Fruit fly (Drosophila melanogaster): ENCODE data around the gene Tmem214.
A peak's percentile ranks its signal among the peaks of the same experiment; 100 is the strongest.

The Tmem214 gene

DNA sequence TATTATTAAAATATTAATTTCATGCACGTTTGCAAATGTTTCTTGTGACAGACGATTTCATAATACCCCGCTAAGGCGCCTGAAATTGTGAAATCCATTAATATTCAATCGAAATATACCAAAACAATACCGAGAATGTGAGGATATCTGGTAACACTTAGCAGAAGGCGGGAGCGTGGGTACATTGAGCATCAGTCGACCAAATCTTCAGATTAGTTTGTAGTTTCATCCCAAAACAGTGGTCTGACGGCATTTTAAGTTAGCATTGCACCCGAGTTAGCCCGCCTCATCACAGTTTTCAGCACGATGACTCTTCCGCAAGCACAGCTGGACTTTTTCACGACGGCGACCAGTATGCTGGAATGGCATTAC, 34.6 kb upstream of the Tmem214 start, which contains the start of gene Nup154:
Nup154 (plus strand) TSS at position 147 of the 372 bp plus-strand sequence.
- TF ChIP-seq bab1 (GFP tag; optimal IDR thresholded peaks at IDR 0.05), result no peak
- no peak for TF ChIP-seq Crg-1 (GFP tag; optimal IDR thresholded peaks at IDR 0.05)
- TF ChIP-seq CG14711 (tag; optimal IDR thresholded peaks at IDR 0.05), result no peak
- no peak for TF ChIP-seq Clk (GFP tag; optimal IDR thresholded peaks at IDR 0.05)
- TF ChIP-seq ovo (GFP tag; optimal IDR thresholded peaks at IDR 0.05), result no peak
- no peak for TF ChIP-seq Hr96 (GFP tag; optimal IDR thresholded peaks at IDR 0.05)
- no peak for TF ChIP-seq cic (GFP tag; optimal IDR thresholded peaks at IDR 0.05)
- TF ChIP-seq CG33017 (tag; optimal IDR thresholded peaks at IDR 0.05), result no peak
- TF ChIP-seq CG11617 (GFP tag; optimal IDR thresholded peaks at IDR 0.05), result no peak
- no peak for TF ChIP-seq tj (GFP tag; optimal IDR thresholded peaks at IDR 0.05)
- TF ChIP-seq CG12768 (GFP tag; optimal IDR thresholded peaks at IDR 0.05), result no peak
- no peak for TF ChIP-seq cnc (optimal IDR thresholded peaks at IDR 0.05)
- TF ChIP-seq toe (GFP tag; optimal IDR thresholded peaks at IDR 0.05), result no peak
- TF ChIP-seq Mnt (GFP tag; optimal IDR thresholded peaks at IDR 0.05), result no peak
- no peak for TF ChIP-seq CG5204 (GFP tag; optimal IDR thresholded peaks at IDR 0.05)
- no peak for TF ChIP-seq pad (GFP tag; optimal IDR thresholded peaks at IDR 0.05)
- TF ChIP-seq CG7101 (tag; optimal IDR thresholded peaks at IDR 0.05), result no peak
- no peak for TF ChIP-seq CG1620 (GFP tag; optimal IDR thresholded peaks at IDR 0.05)
- no peak for TF ChIP-seq CG7045 (GFP tag; optimal IDR thresholded peaks at IDR 0.05)
- TF ChIP-seq kay (GFP tag; ENCODE audit: borderline replicate concordance), result no peak

DNA sequence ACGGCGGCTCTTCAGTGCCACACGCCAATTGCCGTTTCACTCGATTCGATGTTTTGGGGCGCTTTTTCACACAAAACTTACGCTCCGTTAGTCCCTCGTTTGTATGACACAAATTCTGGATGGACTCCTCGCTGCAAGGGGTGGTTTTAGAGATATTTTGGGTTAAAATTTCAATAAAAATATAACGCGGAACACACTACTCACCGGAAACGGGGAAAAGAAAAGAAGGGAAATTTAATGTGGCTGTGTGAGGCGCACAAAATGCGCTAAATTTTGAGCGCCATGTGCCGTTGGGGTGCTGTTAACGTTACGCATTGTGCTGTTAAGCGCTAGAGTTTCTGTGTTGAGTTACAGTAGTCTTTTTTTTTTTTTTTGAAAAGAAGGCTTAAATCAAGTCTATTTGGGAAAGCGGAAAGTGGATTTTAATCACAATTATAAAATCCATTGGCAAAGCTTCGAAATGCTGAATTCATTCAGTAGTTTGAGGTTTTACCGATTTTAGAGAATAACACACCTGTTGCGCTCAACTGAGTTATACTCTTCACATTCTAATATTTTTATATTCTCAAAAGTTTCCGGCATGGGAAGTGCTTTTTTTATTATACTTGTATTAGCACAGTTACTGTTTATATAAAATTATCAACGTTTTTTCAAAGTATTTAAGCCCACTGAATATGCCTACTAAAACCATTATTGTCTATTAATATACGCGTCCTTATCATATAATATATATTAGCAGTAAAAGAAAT, 34.0 kb upstream of the Tmem214 start, which contains the start of gene RpL9:
RpL9 (minus strand) TSS at position 265 of the 749 bp plus-strand sequence.
- TF ChIP-seq cic (GFP tag; optimal IDR thresholded peaks at IDR 0.05) (no peak), kay (GFP tag; ENCODE audit: borderline replicate concordance) (no peak), tj (GFP tag; optimal IDR thresholded peaks at IDR 0.05) (peak; percentile 52), CG7101 (tag; optimal IDR thresholded peaks at IDR 0.05) (peak; percentile 79), toe (GFP tag; optimal IDR thresholded peaks at IDR 0.05) (peak; percentile 53), Hr96 (GFP tag; optimal IDR thresholded peaks at IDR 0.05) (peak; percentile 49), CG33017 (tag; optimal IDR thresholded peaks at IDR 0.05) (peak; percentile 78), Crg-1 (GFP tag; optimal IDR thresholded peaks at IDR 0.05) (peak; percentile 43), Clk (GFP tag; optimal IDR thresholded peaks at IDR 0.05) (no peak), bab1 (GFP tag; optimal IDR thresholded peaks at IDR 0.05) (peak; percentile 85), ovo (GFP tag; optimal IDR thresholded peaks at IDR 0.05) (peak; percentile 45), cnc (optimal IDR thresholded peaks at IDR 0.05) (no peak), Mnt (GFP tag; optimal IDR thresholded peaks at IDR 0.05) (peak; percentile 87), CG1620 (GFP tag; optimal IDR thresholded peaks at IDR 0.05) (peak; percentile 64), CG5204 (GFP tag; optimal IDR thresholded peaks at IDR 0.05) (peak; percentile 57), CG11617 (GFP tag; optimal IDR thresholded peaks at IDR 0.05) (peak; percentile 81), CG14711 (tag; optimal IDR thresholded peaks at IDR 0.05) (peak; percentile 52), pad (GFP tag; optimal IDR thresholded peaks at IDR 0.05) (peak; percentile 53), CG7045 (GFP tag; optimal IDR thresholded peaks at IDR 0.05) (peak; percentile 72), CG12768 (GFP tag; optimal IDR thresholded peaks at IDR 0.05) (peak; percentile 73)

DNA sequence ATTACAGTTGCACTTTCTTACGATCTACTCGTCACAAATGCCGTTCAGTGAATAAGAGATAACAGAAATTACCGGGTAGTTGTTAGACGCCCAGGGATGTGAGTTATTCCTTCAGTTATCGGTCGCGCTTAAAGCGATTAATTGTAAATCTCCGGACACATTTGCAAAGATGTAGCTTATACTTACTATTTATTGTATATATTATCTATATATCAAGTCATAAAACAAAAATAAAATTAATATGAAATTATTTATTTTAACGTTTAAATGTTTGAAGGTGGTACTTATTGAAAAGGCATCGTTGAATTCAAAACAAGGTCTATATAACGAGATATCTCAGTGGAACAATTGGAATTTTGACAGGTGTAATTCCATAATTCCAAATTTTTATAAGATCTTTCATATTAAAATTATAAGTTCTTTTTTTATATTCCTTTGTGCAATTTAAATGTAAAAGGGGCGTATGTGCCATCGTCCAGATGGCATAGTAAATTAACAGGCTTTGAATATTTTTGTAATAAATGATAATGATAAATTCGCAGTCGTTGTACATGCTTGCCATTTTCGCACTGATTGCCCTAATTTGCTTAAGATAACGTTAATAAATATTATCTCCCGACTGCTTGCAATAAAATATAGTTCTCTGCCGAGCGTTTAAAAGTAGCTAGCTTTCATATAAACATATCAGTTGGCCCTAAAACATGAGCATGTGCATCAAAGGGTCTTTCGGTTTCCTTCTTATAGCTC, 31.5 kb upstream of the Tmem214 start, which contains the start of the genes aub and lectin-33A:
aub (minus strand) TSS at position 101 of the 747 bp plus-strand sequence.
lectin-33A (plus strand) TSS at position 697 of the 747 bp plus-strand sequence.
- no peak for TF ChIP-seq CG5204 (GFP tag; optimal IDR thresholded peaks at IDR 0.05)
- no peak for TF ChIP-seq CG7101 (tag; optimal IDR thresholded peaks at IDR 0.05)
- TF ChIP-seq tj (GFP tag; optimal IDR thresholded peaks at IDR 0.05), result no peak
- TF ChIP-seq cic (GFP tag; optimal IDR thresholded peaks at IDR 0.05), result no peak
- TF ChIP-seq pad (GFP tag; optimal IDR thresholded peaks at IDR 0.05), result no peak
- TF ChIP-seq Crg-1 (GFP tag; optimal IDR thresholded peaks at IDR 0.05), result no peak
- no peak for TF ChIP-seq Mnt (GFP tag; optimal IDR thresholded peaks at IDR 0.05)
- no peak for TF ChIP-seq cnc (optimal IDR thresholded peaks at IDR 0.05)
- TF ChIP-seq CG1620 (GFP tag; optimal IDR thresholded peaks at IDR 0.05), result no peak
- TF ChIP-seq CG14711 (tag; optimal IDR thresholded peaks at IDR 0.05), result no peak
- no peak for TF ChIP-seq CG33017 (tag; optimal IDR thresholded peaks at IDR 0.05)
- TF ChIP-seq CG7045 (GFP tag; optimal IDR thresholded peaks at IDR 0.05), result no peak
- TF ChIP-seq Hr96 (GFP tag; optimal IDR thresholded peaks at IDR 0.05), result no peak
- TF ChIP-seq CG11617 (GFP tag; optimal IDR thresholded peaks at IDR 0.05), result no peak
- no peak for TF ChIP-seq CG12768 (GFP tag; optimal IDR thresholded peaks at IDR 0.05)
- TF ChIP-seq Clk (GFP tag; optimal IDR thresholded peaks at IDR 0.05), result no peak
- no peak for TF ChIP-seq toe (GFP tag; optimal IDR thresholded peaks at IDR 0.05)
- no peak for TF ChIP-seq bab1 (GFP tag; optimal IDR thresholded peaks at IDR 0.05)
- TF ChIP-seq ovo (GFP tag; optimal IDR thresholded peaks at IDR 0.05), result no peak
- TF ChIP-seq kay (GFP tag; ENCODE audit: borderline replicate concordance), result no peak

DNA sequence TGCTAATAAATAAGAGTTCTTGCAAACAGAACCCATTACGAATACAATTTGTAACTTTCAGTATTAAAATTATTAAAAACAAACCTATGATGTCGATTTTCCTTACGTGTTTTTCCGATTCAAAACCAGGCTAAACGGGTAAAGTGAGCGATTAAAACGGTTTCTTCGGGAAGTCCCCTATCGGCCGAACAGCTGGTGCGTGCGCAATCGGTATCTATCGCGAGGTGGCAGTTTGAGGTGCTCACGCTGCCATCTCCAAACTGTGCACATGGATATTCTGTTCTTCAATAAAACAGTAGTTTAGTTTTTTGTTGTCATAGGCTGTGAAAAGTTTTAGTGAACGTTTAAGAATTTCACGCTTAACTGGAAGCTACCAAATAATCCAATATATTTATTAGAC, 19.1 kb upstream of the Tmem214 start, which contains the start of gene TTLL4A:
TTLL4A (plus strand) TSS at position 240 of the 400 bp plus-strand sequence.
- peak; percentile 50 for TF ChIP-seq bab1 (GFP tag; optimal IDR thresholded peaks at IDR 0.05)
- TF ChIP-seq CG11617 (GFP tag; optimal IDR thresholded peaks at IDR 0.05), result no peak
- peak; percentile 2 for TF ChIP-seq CG14711 (tag; optimal IDR thresholded peaks at IDR 0.05)
- peak; percentile 39 for TF ChIP-seq ovo (GFP tag; optimal IDR thresholded peaks at IDR 0.05)
- no peak for TF ChIP-seq cnc (optimal IDR thresholded peaks at IDR 0.05)
- TF ChIP-seq Hr96 (GFP tag; optimal IDR thresholded peaks at IDR 0.05), result no peak
- no peak for TF ChIP-seq Clk (GFP tag; optimal IDR thresholded peaks at IDR 0.05)
- TF ChIP-seq Mnt (GFP tag; optimal IDR thresholded peaks at IDR 0.05), result peak; percentile 92
- no peak for TF ChIP-seq toe (GFP tag; optimal IDR thresholded peaks at IDR 0.05)
- no peak for TF ChIP-seq CG12768 (GFP tag; optimal IDR thresholded peaks at IDR 0.05)
- TF ChIP-seq CG1620 (GFP tag; optimal IDR thresholded peaks at IDR 0.05), result peak; percentile 32
- peak; percentile 38 for TF ChIP-seq kay (GFP tag; ENCODE audit: borderline replicate concordance)
- no peak for TF ChIP-seq cic (GFP tag; optimal IDR thresholded peaks at IDR 0.05)
- no peak for TF ChIP-seq CG5204 (GFP tag; optimal IDR thresholded peaks at IDR 0.05)
- TF ChIP-seq pad (GFP tag; optimal IDR thresholded peaks at IDR 0.05), result peak; percentile 25
- TF ChIP-seq tj (GFP tag; optimal IDR thresholded peaks at IDR 0.05), result no peak
